Worm (Caenorhabditis elegans): ENCODE data around the gene F42C5.6.

DNA sequence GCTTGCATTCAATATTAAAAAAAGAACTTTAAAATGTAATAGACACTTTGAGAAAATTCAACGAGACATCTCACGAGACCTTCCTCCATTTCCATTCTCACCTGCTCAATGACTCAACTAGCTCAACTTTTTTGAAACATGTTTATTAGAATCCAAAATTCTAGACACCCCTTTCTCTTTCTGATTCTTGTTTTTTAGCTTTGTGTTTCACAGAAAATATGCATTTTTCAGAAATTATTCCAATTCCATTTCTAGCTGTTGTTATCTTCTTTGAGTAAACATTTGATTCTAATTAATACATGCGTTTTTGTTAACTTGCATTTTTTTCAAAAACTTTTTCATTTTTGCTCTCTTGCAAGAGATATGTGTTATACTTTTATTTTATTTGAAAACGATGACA lies 7.4 kb downstream of the F42C5.6 start:
- TF ChIP-seq him-1 (tag; optimal IDR thresholded peaks at IDR 0.05) (no peak), W03F9.2 (tag; optimal IDR thresholded peaks at IDR 0.05) (no peak), dao-5 (tag; optimal IDR thresholded peaks at IDR 0.05) (no peak)
